Fruit fly (Drosophila melanogaster) whole organism: ENCODE measurements around the gene CG9662.
"Not testable (repeated sequence)": the region's sequence is repeated elsewhere in the genome, so short reads cannot be mapped to it uniquely, and the experiment has no call there.

Experiments
- CG8478 ChIP-seq: fragments of >200 bp; optimal IDR thresholded peaks from 2 replicates; lab custom pipeline; 2018; ENCODE audit warnings: inconsistent platforms
- Dll ChIP-seq: fragments of >200 bp; optimal IDR thresholded peaks from 2 replicates; lab custom pipeline; 2017
- EcR ChIP-seq, 2 experiments: fragments of >200 bp; optimal IDR thresholded peaks; 2 replicates each; lab custom pipeline; 2017; ENCODE audit warnings: missing biosample characterization in 2 of 2, missing genetic modification characterization in 2 of 2, missing genetic modification reagents in 2 of 2
- pan ChIP-seq: fragments of >200 bp; optimal IDR thresholded peaks from 2 replicates; lab custom pipeline; 2017
- psq ChIP-seq: fragments of >200 bp; optimal IDR thresholded peaks from 2 replicates; lab custom pipeline; 2017
- usp ChIP-seq: fragments of >200 bp; optimal IDR thresholded peaks from 2 replicates; lab custom pipeline; 2017; ENCODE audit warnings: missing biosample characterization, missing genetic modification characterization, mixed read lengths

Gene CG9662

DNA sequence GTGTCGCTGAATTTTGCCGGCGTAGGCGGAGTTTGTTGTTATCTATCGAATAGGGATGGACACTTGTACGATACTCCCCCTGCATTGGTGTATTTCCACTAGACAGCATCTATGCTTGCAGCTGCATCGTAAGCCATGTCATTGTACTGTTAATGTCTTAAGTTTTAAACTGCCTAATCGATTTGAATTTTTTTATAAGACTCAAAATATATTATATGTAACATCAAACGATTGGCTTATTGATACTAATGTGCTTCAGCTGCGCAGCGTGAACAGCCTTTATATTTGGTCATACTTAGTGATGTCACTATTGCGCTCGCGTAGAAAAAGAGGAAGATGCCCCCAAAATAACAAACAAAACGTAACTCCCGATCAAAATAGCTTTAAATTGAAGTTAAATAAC lies at the start of gene CG9662, which contains the start of gene Ptpa:
Gene CG9662, minus strand, starts transcription at position 54 of the 403 bp plus-strand sequence.
Gene Ptpa, plus strand, starts transcription at position 319 of the 403 bp plus-strand sequence.
- no peak for TF ChIP-seq usp

dm6 chr2L:3425947-3426346 lies 49.4 kb upstream of the CG9662 start:
- no peak for TF ChIP-seq psq (lab: Kevin White, UChicago)
- no peak for TF ChIP-seq EcR (GFP tag; optimal IDR thresholded peaks at IDR 0.05; lab: Kevin White, UChicago)
- no peak for TF ChIP-seq Dll
- no peak for TF ChIP-seq usp
- no peak for TF ChIP-seq pan
- TF ChIP-seq CG8478, result no peak

- TF ChIP-seq psq (lab: Kevin White, UChicago), result no peak
- TF ChIP-seq EcR (GFP tag; optimal IDR thresholded peaks at IDR 0.05; lab: Kevin White, UChicago), result no peak
- no peak for TF ChIP-seq CG8478
Observed at dm6 chr2L:3422753-3423152, 46.2 kb upstream of the CG9662 start.

dm6 chr2L:3417613-3418012 lies 41.1 kb upstream of the CG9662 start:
- TF ChIP-seq usp, result no peak

DNA sequence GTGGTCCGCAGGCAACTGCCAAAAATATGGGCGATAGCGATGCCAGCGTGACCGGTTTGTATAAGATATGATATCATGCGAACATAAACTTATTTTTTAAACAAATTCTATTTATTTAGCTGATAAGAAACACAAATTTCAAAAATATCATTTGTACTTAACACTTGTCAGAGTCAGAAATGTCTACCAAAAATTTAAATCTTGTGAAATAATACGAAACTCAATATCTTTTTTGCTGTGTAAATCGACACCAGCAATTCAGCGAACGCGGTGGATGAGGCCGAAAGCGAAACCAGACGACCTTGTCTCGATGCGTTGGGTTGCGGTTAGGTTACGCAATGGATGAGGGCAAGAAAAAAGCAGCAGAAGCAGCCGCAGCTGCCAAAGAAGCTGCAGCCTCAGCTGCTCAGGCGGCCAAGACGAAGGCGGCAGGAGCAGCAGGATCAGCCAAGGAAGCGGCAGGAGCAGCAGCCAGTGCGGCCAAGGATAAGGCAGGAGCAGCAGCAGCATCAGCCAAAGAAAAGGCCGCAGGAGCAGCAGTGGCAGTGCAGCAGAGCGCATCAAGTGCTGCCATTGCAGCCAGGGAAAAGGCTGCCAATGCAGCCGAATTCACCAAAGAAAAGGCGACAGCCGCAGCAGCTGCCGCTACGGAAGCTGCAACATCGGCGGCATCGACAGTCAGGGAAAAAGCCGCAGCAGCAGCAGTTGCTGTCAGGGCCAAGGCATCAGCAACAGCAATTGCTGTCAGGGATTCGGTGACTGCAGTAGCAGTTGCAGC lies 40.2 kb upstream of the CG9662 start, which contains the start of gene CG31952:
Gene CG31952, plus strand, starts transcription at position 167 of the 778 bp plus-strand sequence.
- TF ChIP-seq pan, result no peak
- TF ChIP-seq EcR (GFP tag; optimal IDR thresholded peaks at IDR 0.05; lab: Kevin White, UChicago), result no peak
- TF ChIP-seq psq (lab: Kevin White, UChicago), result no peak
- TF ChIP-seq Dll, result no peak
- no peak for TF ChIP-seq CG8478
- TF ChIP-seq usp, result no peak

DNA sequence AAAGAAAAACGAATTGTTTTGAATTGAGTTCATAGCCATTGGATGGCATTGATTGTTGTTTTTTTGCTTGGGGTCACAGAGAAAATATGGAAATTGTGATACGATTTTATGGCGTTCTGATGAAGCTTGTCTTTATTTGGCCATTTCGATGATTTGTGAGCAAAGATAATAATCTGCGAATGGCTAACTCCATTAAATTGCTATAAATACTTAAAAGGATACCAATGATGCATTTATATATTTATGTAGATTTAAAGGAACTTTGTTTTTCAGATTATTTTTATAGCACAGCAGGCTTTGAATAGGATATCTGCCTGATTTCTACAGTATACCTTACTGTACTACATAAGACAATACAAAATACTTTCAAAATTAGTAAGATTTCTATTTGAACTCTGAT lies 33.7 kb upstream of the CG9662 start, which contains the start of gene CG8840:
Gene CG8840, plus strand, starts transcription at position 301 of the 400 bp plus-strand sequence.
- no peak for TF ChIP-seq Dll
- TF ChIP-seq CG8478, result no peak
- TF ChIP-seq psq (lab: Kevin White, UChicago), result no peak
- TF ChIP-seq EcR (GFP tag; optimal IDR thresholded peaks at IDR 0.05; lab: Kevin White, UChicago), result no peak

- TF ChIP-seq EcR (GFP tag; optimal IDR thresholded peaks at IDR 0.05; lab: Kevin White, UChicago) (no peak), psq (lab: Kevin White, UChicago) (no peak), Dll (no peak), CG8478 (no peak)
Observed at dm6 chr2L:3407722-3408121, 31.2 kb upstream of the CG9662 start.

- TF ChIP-seq pan, result no peak
- no peak for TF ChIP-seq CG8478
- no peak for TF ChIP-seq Dll
- TF ChIP-seq usp, result no peak
- no peak for TF ChIP-seq EcR (GFP tag; optimal IDR thresholded peaks at IDR 0.05; lab: Kevin White, UChicago)
- no peak for TF ChIP-seq psq (lab: Kevin White, UChicago)
Observed at dm6 chr2L:3397594-3398073, 21.1 kb upstream of the CG9662 start, which contains the start of gene CG34175. Gene CG34175 (plus strand): TSS chr2L:3398023.

dm6 chr2L:3388396-3388795 lies 11.9 kb upstream of the CG9662 start, which contains the start of gene CG42460:
Gene CG42460 (minus strand): TSS chr2L:3388496.
- TF ChIP-seq usp; CG8478; EcR (GFP tag; optimal IDR thresholded peaks at IDR 0.05; lab: Kevin White, UChicago): not testable (repeated sequence)

dm6 chr2L:3387643-3388042 lies 11.1 kb upstream of the CG9662 start, which contains the start of gene Sfp23F:
Gene Sfp23F (minus strand): TSS chr2L:3387743.
- no peak for TF ChIP-seq Dll
- TF ChIP-seq CG8478, result no peak
- TF ChIP-seq usp, result no peak
- TF ChIP-seq psq (lab: Kevin White, UChicago), result no peak
- no peak for TF ChIP-seq EcR (GFP tag; optimal IDR thresholded peaks at IDR 0.05; lab: Kevin White, UChicago)
- no peak for TF ChIP-seq pan

DNA sequence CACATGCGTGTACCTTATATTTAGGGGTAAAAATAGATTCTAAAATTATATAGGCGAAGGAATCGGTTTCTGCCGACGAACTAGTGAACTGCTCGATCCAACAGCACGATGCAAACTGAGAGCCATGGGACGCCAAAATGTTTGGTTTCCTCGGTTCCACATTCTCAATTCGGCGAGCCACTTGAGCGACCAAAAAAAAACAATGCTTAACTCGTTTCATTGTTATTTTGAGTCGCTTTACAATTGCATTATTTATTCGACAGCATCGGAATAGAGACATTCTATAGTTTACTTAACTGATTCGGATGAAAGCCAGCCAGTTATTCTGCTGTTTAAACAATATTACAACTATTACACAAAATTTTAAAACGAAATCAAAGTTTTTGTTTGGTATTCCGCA lies 926 bp downstream of the CG9662 start, which contains the start of gene CG15412:
Gene CG15412, minus strand, starts transcription at position 101 of the 400 bp plus-strand sequence.
- no peak for TF ChIP-seq Dll
- no peak for TF ChIP-seq usp
- TF ChIP-seq CG8478, result no peak
- no peak for TF ChIP-seq psq (lab: Kevin White, UChicago)
- no peak for TF ChIP-seq pan
- TF ChIP-seq EcR (GFP tag; optimal IDR thresholded peaks at IDR 0.05; lab: Kevin White, UChicago), result no peak

DNA sequence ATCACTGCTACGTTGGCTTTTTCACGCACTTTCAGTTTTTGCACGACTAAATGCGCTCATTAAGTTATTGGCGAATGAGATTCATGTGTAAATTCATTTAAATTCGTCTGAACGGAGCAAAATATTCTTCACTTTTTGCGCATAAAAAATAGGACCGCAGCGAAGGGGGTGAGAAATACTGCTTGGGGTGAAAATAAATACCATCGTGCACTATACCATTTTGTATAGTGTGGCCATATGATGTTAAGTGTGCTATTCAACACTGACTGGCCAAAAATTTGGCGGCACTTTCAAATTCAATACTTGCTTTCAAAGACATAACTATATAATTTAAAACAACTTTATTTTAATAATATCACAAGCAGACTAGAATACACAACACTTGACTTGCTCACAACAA lies 3.3 kb downstream of the CG9662 start, which contains the start of gene GramD1B:
Gene GramD1B, minus strand, starts transcription at position 131 of the 400 bp plus-strand sequence.
- no peak for TF ChIP-seq EcR (GFP tag; optimal IDR thresholded peaks at IDR 0.05; lab: Kevin White, UChicago)

- TF ChIP-seq EcR (GFP tag; optimal IDR thresholded peaks at IDR 0.05; lab: Kevin White, UChicago) (no peak), psq (lab: Kevin White, UChicago) (no peak), CG8478 (no peak), usp (no peak)
Observed at dm6 chr2L:3372483-3372929, 4.0 kb downstream of the CG9662 start.
